Fruit fly (Drosophila melanogaster): Measurements from ENCODE around the gene Es2.

- TF ChIP-seq h (optimal IDR thresholded peaks at IDR 0.05) (no peak), psq (optimal IDR thresholded peaks at IDR 0.05) (no peak), insv (optimal IDR thresholded peaks at IDR 0.05) (no peak), ttk (optimal IDR thresholded peaks at IDR 0.05) (no peak), Sin3A (optimal IDR thresholded peaks at IDR 0.05) (no peak), Myc (optimal IDR thresholded peaks at IDR 0.05) (no peak)
Observed at dm6 chrX:8422643-8423042, 38.6 kb upstream of the Es2 start.
